Fruit fly (Drosophila melanogaster) whole organism, pupa: Measurements from ENCODE around the gene Acbp3.

Experiments used
- CG10348 ChIP-seq: fragments of 200-800 bp; sonication (Bioruptor generic); IDR thresholded peaks from 2 replicates; pipeline ENCODE4 v1.3.6; 2022; ENCODE audit warnings: missing biosample characterization, missing genetic modification characterization
- CG12605 ChIP-seq: fragments of 200-800 bp; sonication (Bioruptor generic); IDR thresholded peaks from 2 replicates; pipeline ENCODE4 v1.3.6; 2022; ENCODE audit warnings: missing biosample characterization, missing genetic modification characterization
- CG4496 ChIP-seq: fragments of 200-800 bp; sonication (Bioruptor generic); IDR thresholded peaks from 3 replicates; pipeline ENCODE4 v1.3.6; 2022; ENCODE audit warnings: missing biosample characterization, missing genetic modification characterization
- EcR ChIP-seq: fragments of 200-800 bp; sonication (Bioruptor generic); optimal IDR thresholded peaks from 3 replicates; lab custom pipeline; 2019; ENCODE audit warnings: missing biosample characterization, missing genetic modification characterization, mild to moderate bottlenecking, moderate library complexity, missing genetic modification reagents
- Ets98B ChIP-seq: fragments of 200-800 bp; sonication (Bioruptor generic); IDR thresholded peaks from 2 replicates; pipeline ENCODE4 v1.3.6; 2022; ENCODE audit warnings: missing biosample characterization, missing genetic modification characterization
- Pif1A ChIP-seq: fragments of 200-800 bp; sonication (Bioruptor generic); optimal IDR thresholded peaks from 3 replicates; lab custom pipeline; 2016; ENCODE audit warnings: missing biosample characterization, missing genetic modification characterization
- Snoo ChIP-seq: fragments of 200-800 bp; sonication (Bioruptor generic); optimal IDR thresholded peaks from 3 replicates; lab custom pipeline; 2017; ENCODE audit warnings: missing biosample characterization, mild to moderate bottlenecking, missing genetic modification characterization, inconsistent platforms
- gl ChIP-seq: fragments of 200-800 bp; sonication (Bioruptor generic); optimal IDR thresholded peaks from 2 replicates; lab custom pipeline; 2018; ENCODE audit warnings: missing biosample characterization, mild to moderate bottlenecking, missing genetic modification characterization
- rn ChIP-seq: fragments of 200-800 bp; sonication (Bioruptor generic); IDR thresholded peaks from 2 replicates; pipeline ENCODE4 v1.3.6; 2022; ENCODE audit warnings: missing biosample characterization, missing genetic modification characterization

- TF ChIP-seq Ets98B (GFP tag; lab: Robert Waterston, UW): peak; percentile 54
- TF ChIP-seq Pif1A (GFP tag; lab: Kevin White, UChicago): peak; percentile 91
- TF ChIP-seq gl (tag; lab: Kevin White, UChicago): no peak
- no peak; the same call in 1 of the 2 replicates for TF ChIP-seq CG12605 (GFP tag; lab: Robert Waterston, UW)
- TF ChIP-seq EcR (GFP tag; lab: Kevin White, UChicago): no peak
- no peak for TF ChIP-seq rn (GFP tag; lab: Robert Waterston, UW)
- peak; percentile 12; the same call in 1 of the 2 replicates for TF ChIP-seq CG10348
- peak; percentile 87 for TF ChIP-seq Snoo
- TF ChIP-seq CG4496 (GFP tag; lab: Robert Waterston, UW): peak; percentile 75
Observed at dm6 chr3L:7133699-7134655, 3.3 kb downstream of the Acbp3 start, which contains the start of gene melt.
